Worm (Caenorhabditis elegans) whole organism, L4/young adult: ENCODE results near the gene R05H10.7.

Experiments
- W03F9.2 ChIP-seq: fragments of 150-350 bp; optimal IDR thresholded peaks from 2 replicates; lab custom pipeline; 2014; ENCODE audit warnings: missing biosample characterization, missing genetic modification characterization
- dao-5 ChIP-seq: sonication (generic microtip); optimal IDR thresholded peaks from 2 replicates; lab custom pipeline; 2016; ENCODE audit warnings: missing genotype, missing genetic modification characterization, moderate library complexity, missing compliant biosample characterization
- him-1 ChIP-seq: sonication (generic microtip); optimal IDR thresholded peaks from 2 replicates; lab custom pipeline; 2016; ENCODE audit warnings: missing genotype, missing genetic modification reagents, missing genetic modification characterization, missing compliant biosample characterization

The R05H10.7 gene

DNA sequence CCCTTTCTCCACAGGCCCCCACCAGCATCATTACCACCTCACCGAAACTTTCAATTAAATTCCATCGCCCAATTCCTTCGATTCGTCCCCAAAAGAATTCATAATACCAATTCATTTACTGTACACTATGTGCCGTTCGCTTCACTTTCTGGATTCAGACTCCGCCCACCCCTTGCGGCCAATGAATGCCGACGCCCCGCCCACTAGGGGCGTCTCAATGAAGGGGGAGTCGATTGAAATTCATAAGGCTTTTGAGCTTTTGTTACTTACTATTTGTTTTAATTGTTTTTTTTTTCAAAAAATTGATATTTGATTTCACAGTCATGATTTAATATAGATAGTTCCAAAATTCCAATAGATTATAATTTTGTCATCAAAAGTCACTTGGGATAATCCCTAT, 41.2 kb downstream of the R05H10.7 start:
- no peak for TF ChIP-seq W03F9.2 (tag; lab: Kevin White, UChicago)
- TF ChIP-seq him-1 (tag; lab: Kevin White, UChicago): no peak
- no peak for TF ChIP-seq dao-5 (tag; lab: Kevin White, UChicago)

DNA sequence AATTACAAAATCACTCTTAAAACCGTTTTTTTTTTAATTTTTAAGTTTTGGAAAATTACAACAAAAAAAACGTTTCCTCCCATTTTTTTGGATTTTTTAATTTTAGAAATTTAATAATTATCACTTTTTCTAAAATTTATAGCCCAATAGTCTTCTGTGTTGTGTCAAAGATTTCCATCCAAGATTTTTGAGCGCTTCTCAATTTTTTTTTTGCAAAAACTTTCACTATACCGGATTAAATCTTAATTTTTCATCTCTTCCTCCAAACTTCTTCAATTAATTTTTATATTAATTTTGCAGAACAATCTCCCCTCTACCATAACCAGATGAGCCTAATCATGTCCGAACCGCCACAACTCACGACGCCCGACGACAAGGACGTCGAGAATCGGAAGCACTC, 46.9 kb downstream of the R05H10.7 start, which contains the start of gene cog-1:
cog-1 (plus strand) TSS at position 301 of the 400 bp plus-strand sequence.
- TF ChIP-seq him-1 (tag; lab: Kevin White, UChicago) (no peak), dao-5 (tag; lab: Kevin White, UChicago) (no peak), W03F9.2 (tag; lab: Kevin White, UChicago) (no peak)

DNA sequence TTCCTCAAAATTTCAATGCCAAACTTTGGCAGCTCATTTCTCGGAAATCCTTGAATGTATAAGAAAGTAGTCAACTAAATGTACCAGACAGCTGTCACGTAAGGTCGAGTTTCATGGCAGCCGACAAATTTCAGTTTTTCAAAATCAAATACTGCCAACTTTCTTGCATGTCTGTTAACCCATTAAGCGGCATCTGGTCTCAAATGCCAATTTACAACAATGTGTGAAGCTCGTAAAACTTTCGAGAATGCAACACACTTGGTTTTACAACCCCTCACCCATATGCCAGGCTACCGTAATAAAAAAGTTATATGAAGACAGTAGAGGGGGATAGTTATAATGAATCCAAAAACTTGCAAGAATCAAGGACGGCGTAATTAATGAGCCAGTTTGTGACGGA, 48.3 kb downstream of the R05H10.7 start:
- TF ChIP-seq him-1 (tag; lab: Kevin White, UChicago): no peak
- TF ChIP-seq dao-5 (tag; lab: Kevin White, UChicago): no peak
- no peak for TF ChIP-seq W03F9.2 (tag; lab: Kevin White, UChicago)

DNA sequence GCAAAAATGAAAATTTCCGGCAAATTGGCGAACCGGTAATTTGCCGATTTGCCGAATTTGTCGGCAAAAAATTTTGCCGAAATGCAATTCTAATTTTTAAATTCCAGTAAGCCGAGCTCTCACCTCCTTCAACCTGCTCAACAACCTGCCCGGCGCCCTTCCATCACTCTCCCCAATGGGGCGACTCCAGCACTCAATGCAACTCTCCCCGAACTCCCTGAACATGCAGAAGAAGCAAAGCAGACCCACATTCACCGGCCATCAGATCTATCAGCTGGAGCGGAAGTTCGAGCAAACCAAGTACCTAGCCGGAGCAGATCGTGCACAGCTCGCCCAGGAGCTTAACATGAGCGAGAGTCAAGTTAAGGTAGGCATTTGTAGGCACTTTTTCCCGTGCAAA, 49.3 kb downstream of the R05H10.7 start:
- TF ChIP-seq W03F9.2 (tag; lab: Kevin White, UChicago): no peak
